Fruit fly (Drosophila melanogaster): Measurements from ENCODE around the gene okr.

The okr gene

DNA sequence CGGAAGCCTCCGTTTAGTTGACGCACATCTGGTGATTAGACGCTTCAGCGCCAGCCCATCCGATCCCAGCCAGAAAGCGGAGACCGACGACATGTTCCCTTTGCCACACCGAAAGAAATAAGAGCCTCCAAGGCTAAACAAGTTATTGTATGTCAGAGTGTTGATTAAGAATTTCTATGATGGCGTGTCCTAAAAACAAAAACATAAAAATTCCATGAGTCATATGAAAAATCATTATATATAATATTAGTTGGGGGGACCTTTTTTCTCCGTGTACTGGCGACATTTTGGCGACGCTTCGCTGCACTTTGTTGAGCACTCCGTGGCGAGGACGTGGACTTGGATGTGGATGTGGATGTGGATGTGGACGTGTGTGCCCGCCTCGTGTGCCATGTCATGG is 20.2 kb upstream of the okr start (continued):
- no peak for TF ChIP-seq gcm2 (GFP tag; optimal IDR thresholded peaks at IDR 0.05)
- no peak for TF ChIP-seq pnt (GFP tag; optimal IDR thresholded peaks at IDR 0.05)
- TF ChIP-seq CG4282 (GFP tag; optimal IDR thresholded peaks at IDR 0.05), result no peak
- TF ChIP-seq CG17802 (tag; optimal IDR thresholded peaks at IDR 0.05), result no peak
- no peak for TF ChIP-seq ab (GFP tag; optimal IDR thresholded peaks at IDR 0.05)
- TF ChIP-seq Doc2 (GFP tag; IDR thresholded peaks at IDR 0.05), result no peak
- no peak for TF ChIP-seq trem (tag; optimal IDR thresholded peaks at IDR 0.05)
- peak; percentile 45; the same call in 1 of the 2 replicates for TF ChIP-seq CG17328 (GFP tag; IDR thresholded peaks at IDR 0.05)
- TF ChIP-seq CG2129 (GFP tag; IDR thresholded peaks at IDR 0.05; ENCODE audit: partially characterized antibody), result no peak
- TF ChIP-seq CG8944 (GFP tag; optimal IDR thresholded peaks at IDR 0.05), result no peak
- no peak for TF ChIP-seq mld (GFP tag; IDR thresholded peaks at IDR 0.05; ENCODE audit: partially characterized antibody)
- no peak for TF ChIP-seq grn (GFP tag; optimal IDR thresholded peaks at IDR 0.05)
- no peak for TF ChIP-seq CG9876 (GFP tag; optimal IDR thresholded peaks at IDR 0.05)
- TF ChIP-seq Dip3 (GFP tag; optimal IDR thresholded peaks at IDR 0.05), result no peak
- TF ChIP-seq MESR4 (GFP tag; optimal IDR thresholded peaks at IDR 0.05), result no peak
- TF ChIP-seq CG17361 (GFP tag; IDR thresholded peaks at IDR 0.05), result 0 out of 3 replicates have a peak, but pooled peaks have one; percentile 36
- no peak for TF ChIP-seq mirr (GFP tag; optimal IDR thresholded peaks at IDR 0.05)
- TF ChIP-seq Opbp (GFP tag; IDR thresholded peaks at IDR 0.05; ENCODE audit: partially characterized antibody), result no peak
- TF ChIP-seq her (GFP tag; optimal IDR thresholded peaks at IDR 0.05), result no peak
- no peak for TF ChIP-seq abd-A (tag; optimal IDR thresholded peaks at IDR 0.05)
- no peak for TF ChIP-seq stwl (tag; optimal IDR thresholded peaks at IDR 0.05)
- TF ChIP-seq z (GFP tag; IDR thresholded peaks at IDR 0.05), result no peak
- TF ChIP-seq CG17385 (GFP tag; optimal IDR thresholded peaks at IDR 0.05), result no peak
- TF ChIP-seq CG12744 (GFP tag; optimal IDR thresholded peaks at IDR 0.05), result no peak
- no peak for TF ChIP-seq CG9609 (GFP tag; optimal IDR thresholded peaks at IDR 0.05)
- TF ChIP-seq CG12942 (GFP tag; optimal IDR thresholded peaks at IDR 0.05), result no peak
- no peak for TF ChIP-seq CG12236 (GFP tag; optimal IDR thresholded peaks at IDR 0.05)
- no peak for TF ChIP-seq nerfin-2 (GFP tag; IDR thresholded peaks at IDR 0.05; ENCODE audit: partially characterized antibody)
- TF ChIP-seq CG1233 (GFP tag; optimal IDR thresholded peaks at IDR 0.05), result no peak
- TF ChIP-seq Poxn (GFP tag; IDR thresholded peaks at IDR 0.05), result no peak
- TF ChIP-seq ems (GFP tag; optimal IDR thresholded peaks at IDR 0.05), result no peak
- no peak for TF ChIP-seq CG3847 (GFP tag; IDR thresholded peaks at IDR 0.05)
- TF ChIP-seq CG16813 (GFP tag; IDR thresholded peaks at IDR 0.05; ENCODE audit: partially characterized antibody), result no peak
- no peak for TF ChIP-seq ssp (GFP tag; IDR thresholded peaks at IDR 0.05)
- no peak for TF ChIP-seq TFAM (GFP tag; optimal IDR thresholded peaks at IDR 0.05)
- TF ChIP-seq CG7963 (GFP tag; IDR thresholded peaks at IDR 0.05; ENCODE audit: partially characterized antibody), result no peak
- TF ChIP-seq CG14014 (GFP tag; IDR thresholded peaks at IDR 0.05), result 0 out of 2 replicates have a peak, but pooled peaks have one; percentile 10
- TF ChIP-seq Ets65A (GFP tag), result peak; percentile 41
- TF ChIP-seq wek (GFP tag; optimal IDR thresholded peaks at IDR 0.05), result no peak
- TF ChIP-seq HLH3B (GFP tag; IDR thresholded peaks at IDR 0.05), result peak; percentile 50
- TF ChIP-seq Bgb (GFP tag; IDR thresholded peaks at IDR 0.05; ENCODE audit: partially characterized antibody), result no peak
- no peak for TF ChIP-seq shn (GFP tag; optimal IDR thresholded peaks at IDR 0.05)
- TF ChIP-seq CG13424 (tag; optimal IDR thresholded peaks at IDR 0.05), result peak; percentile 28
- no peak for TF ChIP-seq pan (optimal IDR thresholded peaks at IDR 0.05)
- TF ChIP-seq pan (GFP tag; optimal IDR thresholded peaks at IDR 0.05 in 1 of 2, IDR thresholded peaks at IDR 0.05 in 1 of 2), result peak in 1 of 2 experiments; percentile 27
- TF ChIP-seq chm (GFP tag; IDR thresholded peaks at IDR 0.05), result no peak
- TF ChIP-seq fd102C (GFP tag; optimal IDR thresholded peaks at IDR 0.05), result no peak
- TF ChIP-seq CG18262 (tag; optimal IDR thresholded peaks at IDR 0.05), result peak; percentile 42
- TF ChIP-seq fd3F (GFP tag; optimal IDR thresholded peaks at IDR 0.05), result no peak
- TF ChIP-seq CG5245 (GFP tag; optimal IDR thresholded peaks at IDR 0.05), result peak; percentile 37
- TF ChIP-seq YL-1 (GFP tag; optimal IDR thresholded peaks at IDR 0.05), result no peak
- TF ChIP-seq CG7556 (GFP tag; optimal IDR thresholded peaks at IDR 0.05), result no peak
